Fruit fly (Drosophila melanogaster): ENCODE measurements around the gene CG16820.

Gene CG16820

DNA sequence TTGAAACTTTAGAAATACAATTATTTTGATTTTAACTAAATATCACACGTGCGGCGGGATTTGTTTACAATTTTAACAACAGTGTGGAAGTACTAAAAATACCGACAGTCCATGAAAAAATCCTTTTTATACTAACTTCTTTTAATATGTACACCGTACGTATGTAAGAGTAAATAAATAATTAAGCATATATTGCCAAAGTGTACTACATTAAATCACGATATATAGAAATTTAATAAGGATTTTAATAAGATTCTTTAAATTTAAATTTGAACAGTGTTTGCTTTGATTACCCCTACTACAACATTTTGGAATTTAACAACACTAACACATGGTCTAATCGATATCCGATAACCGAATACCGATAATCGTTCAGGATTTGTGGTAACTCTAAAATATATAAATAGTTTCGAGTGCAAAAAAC, 23.8 kb upstream of the CG16820 start, which contains the start of the genes Ski6 and CG16812 (continued):
- TF ChIP-seq E2f2 (GFP tag; IDR thresholded peaks at IDR 0.05) (peak; percentile 58; the same call in 1 of the 2 replicates), Dip2 (GFP tag; IDR thresholded peaks at IDR 0.05) (no peak), al (GFP tag; IDR thresholded peaks at IDR 0.05) (peak; percentile 58), CG4617 (GFP tag; optimal IDR thresholded peaks at IDR 0.05; ENCODE audit: borderline replicate concordance) (peak; percentile 65), CG32532 (GFP tag; IDR thresholded peaks at IDR 0.05) (peak; percentile 83), ase (GFP tag; IDR thresholded peaks at IDR 0.05) (peak; percentile 65; the same call in 2 of the 3 replicates), CG13424 (tag; optimal IDR thresholded peaks at IDR 0.05) (peak; percentile 85), CG6791 (GFP tag; IDR thresholded peaks at IDR 0.05; ENCODE audit: partially characterized antibody) (peak; percentile 35; the same call in 1 of the 3 replicates), CG18599 (GFP tag; optimal IDR thresholded peaks at IDR 0.05) (no peak), CG17385 (GFP tag; optimal IDR thresholded peaks at IDR 0.05) (peak; percentile 58), CG11093 (GFP tag; IDR thresholded peaks at IDR 0.05) (no peak), luna (GFP tag; optimal IDR thresholded peaks at IDR 0.05) (no peak), klu (GFP tag; IDR thresholded peaks at IDR 0.05) (peak; percentile 8; the same call in 1 of the 2 replicates), CG3726 (GFP tag; IDR thresholded peaks at IDR 0.05) (no peak), CG8924 (tag; optimal IDR thresholded peaks at IDR 0.05) (peak; percentile 86), cato (GFP tag; optimal IDR thresholded peaks at IDR 0.05; ENCODE audit: borderline replicate concordance) (peak; percentile 34), CG13287 (GFP tag; IDR thresholded peaks at IDR 0.05; ENCODE audit: partially characterized antibody) (peak; percentile 65), Side (GFP tag; optimal IDR thresholded peaks at IDR 0.05) (no peak), Mad (GFP tag; optimal IDR thresholded peaks at IDR 0.05) (peak; percentile 32), HmgZ (tag; optimal IDR thresholded peaks at IDR 0.05) (peak; percentile 75), CG10431 (GFP tag; optimal IDR thresholded peaks at IDR 0.05) (peak; percentile 40), Dp (GFP tag; optimal IDR thresholded peaks at IDR 0.05) (peak; percentile 57), chinmo (GFP tag; IDR thresholded peaks at IDR 0.05; ENCODE audit: partially characterized antibody) (no peak), CG8388 (GFP tag; optimal IDR thresholded peaks at IDR 0.05) (peak; percentile 63), tgo (GFP tag; IDR thresholded peaks at IDR 0.05) (peak; percentile 58; the same call in 2 of the 3 replicates), dmrt11E (tag; optimal IDR thresholded peaks at IDR 0.05) (peak; percentile 67), CG33213 (GFP tag; optimal IDR thresholded peaks at IDR 0.05) (peak; percentile 33), CG14050 (GFP tag; IDR thresholded peaks at IDR 0.05) (peak; percentile 42; the same call in 2 of the 3 replicates), trem (tag; optimal IDR thresholded peaks at IDR 0.05) (peak; percentile 89), CG10979 (tag; optimal IDR thresholded peaks at IDR 0.05) (peak; percentile 67), GATAe (GFP tag; conservative IDR thresholded peaks at IDR 0.05) (no peak), vfl (GFP tag; optimal IDR thresholded peaks at IDR 0.05) (peak; percentile 10), az2 (GFP tag; optimal IDR thresholded peaks at IDR 0.05) (peak; percentile 71), dysf (GFP tag; IDR thresholded peaks at IDR 0.05) (peak; percentile 60; the same call in 2 of the 3 replicates), Nf-YC (tag; optimal IDR thresholded peaks at IDR 0.05) (no peak), Hsf (GFP tag; optimal IDR thresholded peaks at IDR 0.05) (peak; percentile 62), CG1603 (tag; optimal IDR thresholded peaks at IDR 0.05) (peak; percentile 44), her (GFP tag; optimal IDR thresholded peaks at IDR 0.05) (no peak), CG10274 (GFP tag; optimal IDR thresholded peaks at IDR 0.05) (no peak), CG11696 (GFP tag; IDR thresholded peaks at IDR 0.05) (0 out of 2 replicates have a peak, but pooled peaks have one; percentile 36), Sry-δ (GFP tag; optimal IDR thresholded peaks at IDR 0.05) (peak; percentile 42), Ptx1 (GFP tag; IDR thresholded peaks at IDR 0.05) (peak; percentile 77), tap (tag; optimal IDR thresholded peaks at IDR 0.05) (no peak), wek (GFP tag; optimal IDR thresholded peaks at IDR 0.05) (peak; percentile 93), CG4424 (GFP tag; optimal IDR thresholded peaks at IDR 0.05) (peak; percentile 63), CG18619 (GFP tag; optimal IDR thresholded peaks at IDR 0.05) (no peak), sna (GFP tag; IDR thresholded peaks at IDR 0.05; ENCODE audit: partially characterized antibody) (0 out of 2 replicates have a peak, but pooled peaks have one; percentile 21), pnt (GFP tag; optimal IDR thresholded peaks at IDR 0.05) (peak; percentile 15), CG5180 (GFP tag; optimal IDR thresholded peaks at IDR 0.05) (no peak), HLH3B (GFP tag; IDR thresholded peaks at IDR 0.05) (peak; percentile 64)

All from whole organism, embryonic.